Worm (Caenorhabditis elegans) whole organism, L4 larva: ENCODE results near the gene grl-7.

Experiments
- ceh-82 ChIP-seq: sonication (generic microtip); optimal IDR thresholded peaks from 2 replicates; lab custom pipeline; 2017; ENCODE audit warnings: missing biosample characterization, missing genetic modification characterization
- jun-1 ChIP-seq: fragments of 150-350 bp; optimal IDR thresholded peaks from 2 replicates; lab custom pipeline; 2014; ENCODE audit warnings: missing biosample characterization, missing genetic modification reagents, missing genetic modification characterization
- mdl-1 ChIP-seq, 2 experiments: fragments of 150-350 bp in 1 of 2; sonication (generic microtip) in 1 of 2; optimal IDR thresholded peaks; 2 replicates each; lab custom pipeline; 2014 to 2017; ENCODE audit warnings: missing biosample characterization in 2 of 2, missing genetic modification characterization in 2 of 2
- nhr-41 ChIP-seq: fragments of 200-800 bp; sonication (Bioruptor generic); IDR thresholded peaks from 2 replicates; pipeline ENCODE4 v1.3.6; 2022; ENCODE audit warnings: missing genetic modification reagents, missing genetic modification characterization, missing compliant biosample characterization
- ztf-11 ChIP-seq: fragments of 150-350 bp; optimal IDR thresholded peaks from 2 replicates; lab custom pipeline; 2014; ENCODE audit warnings: missing biosample characterization, missing genetic modification characterization

DNA sequence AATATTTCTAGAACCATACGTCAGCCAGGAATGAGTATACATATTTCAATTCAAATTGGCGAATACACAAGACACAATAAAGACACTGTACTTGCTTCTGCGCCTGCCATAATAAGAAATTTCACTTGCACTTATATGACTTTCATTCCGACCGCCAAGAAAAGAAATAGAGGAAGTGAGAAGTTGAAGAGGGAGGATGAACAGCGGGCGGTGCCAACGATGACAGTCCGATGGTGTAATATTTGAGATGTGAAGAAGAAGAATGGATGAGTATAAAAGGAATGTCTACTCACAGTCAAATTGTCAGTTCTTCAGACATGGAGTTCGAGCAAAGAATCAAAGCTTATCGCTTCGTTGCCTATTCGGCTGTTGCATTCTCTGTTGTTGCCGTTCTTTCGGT lies 38.2 kb upstream of the grl-7 start, which contains the start of gene col-154:
- TF ChIP-seq ceh-82 (tag; lab: Kevin White, UChicago) (no peak), ztf-11 (no peak), nhr-41 (GFP tag; lab: Robert Waterston, UW) (no peak), jun-1 (no peak), mdl-1 (tag; optimal IDR thresholded peaks at IDR 0.05; lab: Kevin White, UChicago) (no peak)
